Worm (Caenorhabditis elegans) whole organism, L1 larva: ENCODE results near the gene ZK1248.19.

Experiments
- ama-1 ChIP-seq: fragments of 150-350 bp; optimal IDR thresholded peaks from 2 replicates; lab custom pipeline; 2014
- ceh-82 ChIP-seq, 3 experiments: fragments of 150-350 bp in 1 of 3; sonication (generic microtip) in 2 of 3; optimal IDR thresholded peaks; 2 replicates each; lab custom pipeline; 2014 to 2017; ENCODE audit warnings: missing biosample characterization in 3 of 3, missing genetic modification characterization in 3 of 3
- ceh-90 ChIP-seq: sonication (generic microtip); optimal IDR thresholded peaks from 2 replicates; lab custom pipeline; 2016; ENCODE audit warnings: missing genetic modification characterization, missing compliant biosample characterization
- ets-5 ChIP-seq: fragments of 200-800 bp; sonication (Bioruptor generic); IDR thresholded peaks from 2 replicates; pipeline ENCODE4 v1.3.6; 2022; ENCODE audit warnings: missing genetic modification characterization, missing compliant biosample characterization
- hlh-17 ChIP-seq: fragments of 200-800 bp; sonication (Bioruptor generic); optimal IDR thresholded peaks from 2 replicates; lab custom pipeline; 2018; ENCODE audit warnings: missing genetic modification characterization, mild to moderate bottlenecking, missing compliant biosample characterization, moderate library complexity, borderline replicate concordance
- lin-39 ChIP-seq: fragments of 150-350 bp; optimal IDR thresholded peaks from 2 replicates; lab custom pipeline; 2014; ENCODE audit warnings: missing biosample characterization, missing genetic modification reagents, missing genetic modification characterization
- nhr-90 ChIP-seq: sonication (generic microtip); optimal IDR thresholded peaks from 2 replicates; lab custom pipeline; 2016; ENCODE audit warnings: mild to moderate bottlenecking, missing genetic modification characterization, missing compliant biosample characterization; ENCODE audit not compliant: poor library complexity
- skn-1 ChIP-seq: fragments of 150-350 bp; optimal IDR thresholded peaks from 2 replicates; lab custom pipeline; 2014; ENCODE audit warnings: missing biosample characterization, missing genetic modification characterization
- sox-4 ChIP-seq: sonication (generic microtip); optimal IDR thresholded peaks from 2 replicates; lab custom pipeline; 2016; ENCODE audit warnings: missing genetic modification characterization, missing compliant biosample characterization
- tbx-2 ChIP-seq: sonication (generic microtip); optimal IDR thresholded peaks from 2 replicates; lab custom pipeline; 2016; ENCODE audit warnings: missing genetic modification characterization, missing compliant biosample characterization
- unc-62 ChIP-seq: fragments of 150-350 bp; optimal IDR thresholded peaks from 2 replicates; lab custom pipeline; 2014; ENCODE audit warnings: missing biosample characterization, missing genetic modification reagents, missing genetic modification characterization
- zag-1 ChIP-seq: fragments of 150-350 bp; optimal IDR thresholded peaks from 2 replicates; lab custom pipeline; 2014; ENCODE audit warnings: missing biosample characterization, missing genetic modification characterization
- ztf-11 ChIP-seq, 2 experiments: sonication (generic microtip); optimal IDR thresholded peaks; 2 replicates each; lab custom pipeline; 2016 to 2017; ENCODE audit warnings: missing genetic modification characterization in 2 of 2, missing biosample characterization in 1 of 2, missing compliant biosample characterization in 1 of 2

ce11 chrII:5828486-5828885, 10.7 kb downstream of the ZK1248.19 start, which contains the start of gene ZK1248.11:
- TF ChIP-seq lin-39 (tag; lab: Kevin White, UChicago) (no peak), hlh-17 (no peak), sox-4 (tag; lab: Kevin White, UChicago) (no peak), ama-1 (lab: Kevin White, UChicago) (no peak), unc-62 (GFP tag; lab: Kevin White, UChicago) (no peak), ceh-82 (tag; optimal IDR thresholded peaks at IDR 0.05; lab: Kevin White, UChicago) (no peak), skn-1 (tag; lab: Kevin White, UChicago) (no peak), ztf-11 (tag; optimal IDR thresholded peaks at IDR 0.05; lab: Kevin White, UChicago) (no peak), ceh-90 (tag; lab: Kevin White, UChicago) (no peak), zag-1 (no peak), tbx-2 (tag; lab: Kevin White, UChicago) (no peak), nhr-90 (tag; lab: Kevin White, UChicago) (no peak), ets-5 (GFP tag; lab: Robert Waterston, UW) (no peak)
